3 worm cellular contexts compared by ENCODE assay signal in the genomic region with DNA sequence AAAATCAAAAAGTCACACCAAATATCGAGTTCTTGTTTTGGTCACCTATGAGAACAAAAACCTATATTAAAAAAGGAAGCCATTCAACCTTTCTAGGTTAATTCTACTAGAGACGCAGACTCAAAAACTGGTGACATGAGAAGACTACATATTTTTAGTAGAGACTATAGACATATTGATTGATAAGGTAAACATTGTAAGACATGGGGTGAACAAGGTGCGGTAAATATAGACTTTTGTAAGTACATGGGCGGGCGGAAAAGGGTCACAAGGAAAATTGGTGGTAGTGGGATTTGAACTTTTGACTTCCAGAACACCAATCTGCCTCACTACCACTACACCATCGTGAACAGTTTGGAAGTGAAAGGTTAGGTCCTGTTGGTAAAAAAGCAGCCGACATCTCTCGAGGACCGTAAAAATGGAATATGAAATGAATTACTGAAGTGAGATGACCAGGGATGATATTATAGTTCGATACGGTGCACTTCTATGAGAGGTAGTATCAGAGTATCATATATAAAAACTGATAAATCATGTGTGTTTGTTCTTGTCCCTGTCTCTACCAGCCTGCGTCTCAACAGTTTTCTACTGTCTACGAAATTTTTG.
TF ChIP-seq lines count a peak whose summit lies in the region.

A gene (plus strand): TSS at position 573 of the 606 bp plus-strand sequence.

TF ChIP-seq in whole organism, L1 larva, 84 proteins besides CTCF, POLR2A, EP300 and RAD21 (continued from another document):
- TF ChIP-seq nhr-47 (tag; optimal IDR thresholded peaks at IDR 0.05; lab: Kevin White, UChicago): no peak
- peak; percentile 42 for TF ChIP-seq elt-2 (tag; optimal IDR thresholded peaks at IDR 0.05; lab: Kevin White, UChicago)
- TF ChIP-seq ceh-88 (GFP tag; IDR thresholded peaks at IDR 0.05; lab: Robert Waterston, UW): no peak
- no peak for TF ChIP-seq zip-4 (GFP tag; optimal IDR thresholded peaks at IDR 0.05; lab: Kevin White, UChicago)
- peak; percentile 86 for TF ChIP-seq snpc-4 (tag; optimal IDR thresholded peaks at IDR 0.05; lab: Kevin White, UChicago)
- TF ChIP-seq lsy-2 (tag; optimal IDR thresholded peaks at IDR 0.05; lab: Kevin White, UChicago): peak in 1 of 2 experiments; percentile 3
- no peak for TF ChIP-seq efl-1 (optimal IDR thresholded peaks at IDR 0.05; lab: Kevin White, UChicago)
- peak in 1 of 2 experiments; percentile 71 for TF ChIP-seq efl-1 (GFP tag; optimal IDR thresholded peaks at IDR 0.05 in 1 of 2; lab: Kevin White, UChicago)

TF ChIP-seq in whole organism, L2 larva, 48 proteins besides CTCF, POLR2A, EP300 and RAD21 (continued from another document):
- TF ChIP-seq ztf-11 (tag; optimal IDR thresholded peaks at IDR 0.05; lab: Kevin White, UChicago): no peak
- TF ChIP-seq unc-55 (GFP tag; optimal IDR thresholded peaks at IDR 0.05; lab: Kevin White, UChicago): no peak
- peak; percentile 29 for TF ChIP-seq sma-3 (GFP tag; optimal IDR thresholded peaks at IDR 0.05; lab: Kevin White, UChicago)
- TF ChIP-seq sma-9 (GFP tag; optimal IDR thresholded peaks at IDR 0.05; lab: Kevin White, UChicago): peak; percentile 60
- TF ChIP-seq sma-9 (tag; optimal IDR thresholded peaks at IDR 0.05; lab: Kevin White, UChicago): no peak
- no peak for TF ChIP-seq ZK546.5 (tag; optimal IDR thresholded peaks at IDR 0.05; lab: Kevin White, UChicago)
- TF ChIP-seq unc-62 (GFP tag; optimal IDR thresholded peaks at IDR 0.05; lab: Kevin White, UChicago): no peak
- TF ChIP-seq unc-39 (tag; optimal IDR thresholded peaks at IDR 0.05; lab: Kevin White, UChicago): no peak
- no peak for TF ChIP-seq nhr-10 (tag; optimal IDR thresholded peaks at IDR 0.05; lab: Kevin White, UChicago)
- no peak for TF ChIP-seq sem-4 (tag; optimal IDR thresholded peaks at IDR 0.05; lab: Kevin White, UChicago)

TF ChIP-seq in whole organism, L4 larva, 104 proteins besides CTCF, POLR2A, EP300 and RAD21 (continued from another document):
- TF ChIP-seq D1046.2 (GFP tag; IDR thresholded peaks at IDR 0.05; lab: Robert Waterston, UW) (no peak), mep-1 (tag; optimal IDR thresholded peaks at IDR 0.05; lab: Kevin White, UChicago) (no peak), zip-11 (GFP tag; IDR thresholded peaks at IDR 0.05; lab: Robert Waterston, UW) (no peak), egl-43 (GFP tag; IDR thresholded peaks at IDR 0.05; lab: Robert Waterston, UW) (no peak), ceh-82 (tag; optimal IDR thresholded peaks at IDR 0.05; lab: Kevin White, UChicago) (no peak), lir-3 (tag; optimal IDR thresholded peaks at IDR 0.05; lab: Kevin White, UChicago) (no peak), ceh-32 (tag; optimal IDR thresholded peaks at IDR 0.05; lab: Kevin White, UChicago; ENCODE audit: poor library complexity) (no peak), php-3 (GFP tag; IDR thresholded peaks at IDR 0.05; lab: Robert Waterston, UW) (0 out of 2 replicates have a peak, but pooled peaks have one; percentile 10), Y48G9A.11 (GFP tag; IDR thresholded peaks at IDR 0.05; lab: Robert Waterston, UW) (no peak), pqm-1 (tag; optimal IDR thresholded peaks at IDR 0.05; lab: Kevin White, UChicago) (peak; percentile 13), cey-2 (tag; optimal IDR thresholded peaks at IDR 0.05; lab: Kevin White, UChicago; ENCODE audit: borderline replicate concordance, insufficient read depth) (no peak), nhr-28 (tag; optimal IDR thresholded peaks at IDR 0.05; lab: Kevin White, UChicago) (peak; percentile 82), lin-39 (tag; optimal IDR thresholded peaks at IDR 0.05; lab: Kevin White, UChicago) (no peak), F37D6.2 (tag; optimal IDR thresholded peaks at IDR 0.05; lab: Kevin White, UChicago) (no peak), saeg-2 (GFP tag; IDR thresholded peaks at IDR 0.05; lab: Robert Waterston, UW) (no peak), ztf-7 (tag; optimal IDR thresholded peaks at IDR 0.05; lab: Kevin White, UChicago) (no peak), ceh-28 (tag; optimal IDR thresholded peaks at IDR 0.05; lab: Kevin White, UChicago) (no peak), dpl-1 (GFP tag; optimal IDR thresholded peaks at IDR 0.05; lab: Kevin White, UChicago) (no peak), ZK337.2 (GFP tag; IDR thresholded peaks at IDR 0.05; lab: Robert Waterston, UW) (no peak), snpc-1.2 (GFP tag; IDR thresholded peaks at IDR 0.05; lab: Robert Waterston, UW) (no peak), daf-19 (GFP tag; conservative IDR thresholded peaks at IDR 0.05; lab: Robert Waterston, UW) (no peak), dve-1 (tag; optimal IDR thresholded peaks at IDR 0.05; lab: Kevin White, UChicago; ENCODE audit: insufficient read depth) (peak; percentile 45), dmd-9 (GFP tag; IDR thresholded peaks at IDR 0.05; lab: Robert Waterston, UW) (no peak), Y75B8A.6 (GFP tag; IDR thresholded peaks at IDR 0.05; lab: Robert Waterston, UW) (no peak), lsy-2 (tag; optimal IDR thresholded peaks at IDR 0.05; lab: Kevin White, UChicago) (no peak), zfp-3 (GFP tag; conservative IDR thresholded peaks at IDR 0.05; lab: Robert Waterston, UW) (no peak), lin-29 (GFP tag; IDR thresholded peaks at IDR 0.05; lab: Robert Waterston, UW) (no peak), daf-16 (GFP tag; optimal IDR thresholded peaks at IDR 0.05; lab: Kevin White, UChicago) (no peak), daf-16 (tag; optimal IDR thresholded peaks at IDR 0.05; lab: Kevin White, UChicago) (peak; percentile 47), ceh-44 (GFP tag; IDR thresholded peaks at IDR 0.05; lab: Robert Waterston, UW) (no peak), jun-1 (tag; optimal IDR thresholded peaks at IDR 0.05; lab: Kevin White, UChicago) (no peak), F49E8.2 (tag; optimal IDR thresholded peaks at IDR 0.05; lab: Kevin White, UChicago; ENCODE audit: borderline replicate concordance) (no peak), lim-7 (GFP tag; IDR thresholded peaks at IDR 0.05; lab: Robert Waterston, UW) (no peak), duxl-1 (tag; optimal IDR thresholded peaks at IDR 0.05; lab: Kevin White, UChicago; ENCODE audit: poor library complexity) (no peak), rbr-2 (tag; optimal IDR thresholded peaks at IDR 0.05; lab: Kevin White, UChicago) (no peak), mdt-29 (GFP tag; IDR thresholded peaks at IDR 0.05; lab: Robert Waterston, UW) (no peak), daf-8 (GFP tag; IDR thresholded peaks at IDR 0.05; lab: Robert Waterston, UW) (no peak), nhr-41 (GFP tag; IDR thresholded peaks at IDR 0.05; lab: Robert Waterston, UW) (no peak), nhr-10 (tag; optimal IDR thresholded peaks at IDR 0.05; lab: Kevin White, UChicago) (no peak), mxl-3 (GFP tag; optimal IDR thresholded peaks at IDR 0.05; lab: Kevin White, UChicago) (no peak), lin-13 (GFP tag; optimal IDR thresholded peaks at IDR 0.05; lab: Kevin White, UChicago) (no peak), R02D3.7 (tag; optimal IDR thresholded peaks at IDR 0.05; lab: Kevin White, UChicago) (no peak), hif-1 (tag; optimal IDR thresholded peaks at IDR 0.05; lab: Kevin White, UChicago) (no peak), set-16 (GFP tag; IDR thresholded peaks at IDR 0.05; lab: Robert Waterston, UW) (no peak), mxl-2 (GFP tag; conservative IDR thresholded peaks at IDR 0.05; lab: Robert Waterston, UW) (no peak), lin-1 (GFP tag; IDR thresholded peaks at IDR 0.05; lab: Robert Waterston, UW) (no peak), tag-97 (GFP tag; IDR thresholded peaks at IDR 0.05; lab: Robert Waterston, UW) (no peak), F10B5.3 (tag; optimal IDR thresholded peaks at IDR 0.05; lab: Kevin White, UChicago) (no peak), hlh-30 (tag; optimal IDR thresholded peaks at IDR 0.05; lab: Kevin White, UChicago; ENCODE audit: insufficient read depth) (peak; percentile 28), dmd-6 (GFP tag; IDR thresholded peaks at IDR 0.05; lab: Robert Waterston, UW) (peak; percentile 25; the same call in 1 of the 2 replicates), madf-5 (GFP tag; IDR thresholded peaks at IDR 0.05; lab: Robert Waterston, UW) (no peak), nhr-42 (GFP tag; IDR thresholded peaks at IDR 0.05; lab: Robert Waterston, UW) (no peak), zip-2 (tag; optimal IDR thresholded peaks at IDR 0.05; lab: Kevin White, UChicago) (no peak)
